Worm (Caenorhabditis elegans): ENCODE measurements around the gene fil-2.

The fil-2 gene

DNA sequence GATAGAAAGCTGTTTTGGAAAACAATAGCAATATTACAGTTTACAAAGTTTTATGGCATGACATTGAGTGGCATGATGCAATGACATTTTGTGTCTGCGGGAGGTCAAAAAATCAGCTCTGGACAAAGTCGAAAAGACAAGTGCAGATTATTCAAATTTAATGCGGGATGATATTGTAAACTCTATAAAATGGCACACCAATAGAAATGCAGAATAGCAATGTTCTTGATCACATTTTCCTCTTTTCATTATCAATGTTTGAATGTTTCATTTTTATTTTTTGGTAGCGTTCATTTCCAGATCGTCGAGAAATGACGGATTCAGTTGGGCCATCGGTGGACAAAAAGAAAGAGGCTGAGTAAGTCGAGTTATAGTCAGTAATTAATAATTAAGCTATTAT is 50.1 kb downstream of the fil-2 start, which contains the start of gene T28C12.2:
TSS of gene T28C12.2 (plus strand) at position 301 of the 400 bp plus-strand sequence.
- TF ChIP-seq pqm-1 (tag; optimal IDR thresholded peaks at IDR 0.05) = no peak
